Worm (Caenorhabditis elegans): ENCODE results near the gene ZK1320.13.

Gene ZK1320.13

ce11 chrII:9646122-9646555 lies 34.5 kb upstream of the ZK1320.13 start (continued):
- TF ChIP-seq zag-1 (tag; optimal IDR thresholded peaks at IDR 0.05) (no peak), rbr-2 (tag; optimal IDR thresholded peaks at IDR 0.05) (peak; percentile 77), T20F7.1 (GFP tag; optimal IDR thresholded peaks at IDR 0.05) (peak; percentile 8), ztf-7 (tag; optimal IDR thresholded peaks at IDR 0.05) (peak; percentile 2), dve-1 (tag; optimal IDR thresholded peaks at IDR 0.05; ENCODE audit: insufficient read depth) (peak; percentile 67), fos-1 (tag; optimal IDR thresholded peaks at IDR 0.05) (no peak), nhr-111 (GFP tag; optimal IDR thresholded peaks at IDR 0.05) (no peak), madf-9 (GFP tag; conservative IDR thresholded peaks at IDR 0.05) (no peak), spr-3 (GFP tag; optimal IDR thresholded peaks at IDR 0.05) (no peak), lin-39 (tag; optimal IDR thresholded peaks at IDR 0.05) (no peak), mdl-1 (tag; optimal IDR thresholded peaks at IDR 0.05) (peak in 1 of 2 experiments; percentile 74), egl-27 (tag; optimal IDR thresholded peaks at IDR 0.05) (no peak), fkh-10 (GFP tag; optimal IDR thresholded peaks at IDR 0.05) (no peak), nhr-28 (tag; optimal IDR thresholded peaks at IDR 0.05) (peak; percentile 81), zip-11 (GFP tag; IDR thresholded peaks at IDR 0.05) (no peak), ztf-11 (tag; optimal IDR thresholded peaks at IDR 0.05) (no peak), gei-8 (GFP tag; optimal IDR thresholded peaks at IDR 0.05) (no peak), Y48G9A.11 (GFP tag; IDR thresholded peaks at IDR 0.05) (no peak), lir-3 (tag; optimal IDR thresholded peaks at IDR 0.05) (no peak), egl-43 (GFP tag; IDR thresholded peaks at IDR 0.05) (peak; percentile 62), F44E2.7 (GFP tag; IDR thresholded peaks at IDR 0.05) (no peak), ceh-20 (GFP tag; IDR thresholded peaks at IDR 0.05) (no peak; the same call in 1 of the 2 replicates), nhr-6 (tag; optimal IDR thresholded peaks at IDR 0.05) (peak; percentile 45), mxl-2 (GFP tag; conservative IDR thresholded peaks at IDR 0.05) (no peak), ctbp-1 (GFP tag; IDR thresholded peaks at IDR 0.05) (0 out of 2 replicates have a peak, but pooled peaks have one; percentile 30), hif-1 (tag; optimal IDR thresholded peaks at IDR 0.05) (peak in 1 of 2 experiments; percentile 53), aha-1 (tag) (no peak)

ce11 chrII:9646928-9647838 lies 33.4 kb upstream of the ZK1320.13 start, which contains the start of gene sqv-8:
TSS of gene sqv-8 (plus strand) at chrII:9646978.
- no peak for TF ChIP-seq lin-13 (GFP tag; optimal IDR thresholded peaks at IDR 0.05)
- TF ChIP-seq saeg-2 (GFP tag; IDR thresholded peaks at IDR 0.05) = no peak
- TF ChIP-seq ztf-11 (tag; optimal IDR thresholded peaks at IDR 0.05) = no peak
- no peak for TF ChIP-seq ceh-62 (tag; optimal IDR thresholded peaks at IDR 0.05)
- peak; percentile 8; the same call in 1 of the 2 replicates for TF ChIP-seq Y48G9A.11 (GFP tag; IDR thresholded peaks at IDR 0.05)
- peak; percentile 7 for TF ChIP-seq T20F7.1 (GFP tag; optimal IDR thresholded peaks at IDR 0.05)
- TF ChIP-seq ceh-32 (tag; optimal IDR thresholded peaks at IDR 0.05; ENCODE audit: poor library complexity) = no peak
- TF ChIP-seq lin-38 (GFP tag; IDR thresholded peaks at IDR 0.05) = no peak
- TF ChIP-seq mes-2 (tag; optimal IDR thresholded peaks at IDR 0.05; ENCODE audit: poor library complexity, severe bottlenecking) = no peak
- no peak for TF ChIP-seq hif-1 (tag; optimal IDR thresholded peaks at IDR 0.05)
- TF ChIP-seq hmg-1.1 (GFP tag; IDR thresholded peaks at IDR 0.05) = peak; percentile 36; the same call in 1 of the 2 replicates
- TF ChIP-seq dve-1 (tag; optimal IDR thresholded peaks at IDR 0.05; ENCODE audit: insufficient read depth) = peak; percentile 48
- peak in 1 of 2 experiments; percentile 84 for TF ChIP-seq unc-62 (GFP tag; optimal IDR thresholded peaks at IDR 0.05 in 1 of 2)
- TF ChIP-seq unc-62 (tag; optimal IDR thresholded peaks at IDR 0.05) = no peak
- no peak for TF ChIP-seq rbr-2 (tag; optimal IDR thresholded peaks at IDR 0.05)
- no peak for TF ChIP-seq nhr-25 (tag; optimal IDR thresholded peaks at IDR 0.05; ENCODE audit: borderline replicate concordance, insufficient read depth)
- no peak for TF ChIP-seq nhr-76 (tag; optimal IDR thresholded peaks at IDR 0.05)
- TF ChIP-seq lsy-2 (tag; optimal IDR thresholded peaks at IDR 0.05) = peak in 1 of 2 experiments; percentile 39
- peak; percentile 2 for TF ChIP-seq nhr-28 (tag; optimal IDR thresholded peaks at IDR 0.05)
- TF ChIP-seq dmd-6 (GFP tag; IDR thresholded peaks at IDR 0.05) = peak; percentile 82
- no peak for TF ChIP-seq Y75B8A.6 (GFP tag; IDR thresholded peaks at IDR 0.05)
- no peak for TF ChIP-seq daf-16 (GFP tag; optimal IDR thresholded peaks at IDR 0.05)
- TF ChIP-seq daf-16 (tag; optimal IDR thresholded peaks at IDR 0.05) = peak; percentile 33
- TF ChIP-seq hlh-11 (tag; optimal IDR thresholded peaks at IDR 0.05) = peak; percentile 61
- peak; percentile 50; the same call in 1 of the 2 replicates for TF ChIP-seq zfp-3 (GFP tag; conservative IDR thresholded peaks at IDR 0.05)
- peak; percentile 92 for TF ChIP-seq hlh-30 (tag; optimal IDR thresholded peaks at IDR 0.05; ENCODE audit: insufficient read depth)
- no peak for TF ChIP-seq mxl-3 (GFP tag; optimal IDR thresholded peaks at IDR 0.05)
- no peak for TF ChIP-seq zip-11 (GFP tag; IDR thresholded peaks at IDR 0.05)
